Fruit fly (Drosophila melanogaster): ENCODE data around the gene CG14543.

Gene CG14543

DNA sequence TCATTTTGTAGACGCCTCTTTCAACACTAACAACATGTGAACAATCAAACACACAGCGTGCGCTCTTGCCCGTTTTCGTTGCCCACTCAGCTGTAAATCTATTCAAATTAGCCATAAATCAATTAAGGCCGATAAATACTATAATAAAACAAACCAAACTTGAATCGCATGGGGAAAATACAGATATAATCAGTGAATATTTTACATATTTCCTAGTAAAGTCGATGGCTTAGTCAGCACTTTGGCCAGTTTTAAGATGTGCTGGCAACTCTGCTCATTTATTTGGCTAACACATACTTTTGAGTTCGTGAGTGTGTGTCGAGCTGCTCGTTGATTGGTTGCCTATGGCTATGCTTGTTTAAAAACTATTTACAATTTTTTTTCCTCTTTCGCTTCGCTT lies 42.8 kb downstream of the CG14543 start:
- TF ChIP-seq sd (tag; optimal IDR thresholded peaks at IDR 0.05) (peak; percentile 46), Med (GFP tag) (peak; percentile 81), Vsx1 (GFP tag; optimal IDR thresholded peaks at IDR 0.05) (peak; percentile 79), disco-r (GFP tag; optimal IDR thresholded peaks at IDR 0.05) (peak; percentile 20), CG1603 (tag; optimal IDR thresholded peaks at IDR 0.05) (peak; percentile 61), vnd (GFP tag; IDR thresholded peaks at IDR 0.05; ENCODE audit: partially characterized antibody) (no peak), kay (GFP tag; optimal IDR thresholded peaks at IDR 0.05) (peak; percentile 34), Bteb2 (GFP tag; optimal IDR thresholded peaks at IDR 0.05) (peak; percentile 38), Nf-YC (tag; optimal IDR thresholded peaks at IDR 0.05) (peak; percentile 99), sens (GFP tag) (peak; percentile 88), CHES-1-like (GFP tag; optimal IDR thresholded peaks at IDR 0.05) (peak; percentile 5), zfh2 (GFP tag; optimal IDR thresholded peaks at IDR 0.05) (peak; percentile 23), CG33213 (GFP tag; optimal IDR thresholded peaks at IDR 0.05) (peak; percentile 5), pzg (GFP tag; optimal IDR thresholded peaks at IDR 0.05) (no peak), CG12769 (tag; optimal IDR thresholded peaks at IDR 0.05) (peak; percentile 61), vvl (GFP tag; IDR thresholded peaks at IDR 0.05) (no peak; the same call in 1 of the 2 replicates), salm (tag; optimal IDR thresholded peaks at IDR 0.05) (no peak), eve (GFP tag; optimal IDR thresholded peaks at IDR 0.05) (peak in 1 of 2 experiments; percentile 82), CG11723 (GFP tag; optimal IDR thresholded peaks at IDR 0.05) (no peak), Kr (GFP tag; optimal IDR thresholded peaks at IDR 0.05) (no peak), E2f2 (GFP tag; IDR thresholded peaks at IDR 0.05) (0 out of 2 replicates have a peak, but pooled peaks have one; percentile 24), ftz-f1 (GFP tag; optimal IDR thresholded peaks at IDR 0.05) (no peak), mirr (GFP tag; optimal IDR thresholded peaks at IDR 0.05) (peak; percentile 41), ab (GFP tag; optimal IDR thresholded peaks at IDR 0.05) (peak; percentile 7), HmgZ (tag; optimal IDR thresholded peaks at IDR 0.05) (peak; percentile 3), Ets65A (GFP tag) (peak; percentile 45), Gug (GFP tag; IDR thresholded peaks at IDR 0.05) (no peak), tio (GFP tag; optimal IDR thresholded peaks at IDR 0.05) (no peak), D (optimal IDR thresholded peaks at IDR 0.05) (peak; percentile 54), D (GFP tag; optimal IDR thresholded peaks at IDR 0.05) (no peak), cad (GFP tag; optimal IDR thresholded peaks at IDR 0.05) (peak; percentile 36), CG17361 (GFP tag; IDR thresholded peaks at IDR 0.05) (peak; percentile 14; the same call in 1 of the 3 replicates), CG1529 (GFP tag; optimal IDR thresholded peaks at IDR 0.05) (peak; percentile 10), Hmx (GFP tag; optimal IDR thresholded peaks at IDR 0.05) (no peak), corto (GFP tag; optimal IDR thresholded peaks at IDR 0.05) (no peak), Lhr (GFP tag; optimal IDR thresholded peaks at IDR 0.05) (no peak), ind (GFP tag; optimal IDR thresholded peaks at IDR 0.05) (no peak), esg (GFP tag; conservative IDR thresholded peaks at IDR 0.05) (0 out of 2 replicates have a peak, but pooled peaks have one; percentile 4), lbe (GFP tag; optimal IDR thresholded peaks at IDR 0.05) (no peak), CG12071 (GFP tag; optimal IDR thresholded peaks at IDR 0.05) (peak; percentile 46), MBD-R2 (GFP tag; IDR thresholded peaks at IDR 0.05) (no peak), CG43689 (GFP tag; IDR thresholded peaks at IDR 0.05) (no peak), CG6175 (GFP tag; IDR thresholded peaks at IDR 0.05) (no peak), eyg (GFP tag; optimal IDR thresholded peaks at IDR 0.05) (no peak), mam (GFP tag; optimal IDR thresholded peaks at IDR 0.05) (peak; percentile 26), Trl (optimal IDR thresholded peaks at IDR 0.05) (peak in 1 of 2 experiments; percentile 22), Trl (GFP tag; optimal IDR thresholded peaks at IDR 0.05) (no peak), Sox100B (GFP tag; optimal IDR thresholded peaks at IDR 0.05) (no peak), caup (GFP tag; optimal IDR thresholded peaks at IDR 0.05; ENCODE audit: severe bottlenecking) (no peak), pnt (GFP tag; optimal IDR thresholded peaks at IDR 0.05) (peak; percentile 15), peb (GFP tag; IDR thresholded peaks at IDR 0.05) (no peak), dimm (GFP tag; IDR thresholded peaks at IDR 0.05) (peak; percentile 18; the same call in 1 of the 2 replicates), pho (GFP tag; optimal IDR thresholded peaks at IDR 0.05) (peak; percentile 28)
